Worm (Caenorhabditis elegans) whole organism, L2 larva: Measurements from ENCODE around the gene F37A8.2.

Experiments
- alr-1 ChIP-seq: fragments of 150-350 bp; optimal IDR thresholded peaks from 2 replicates; lab custom pipeline; 2014; ENCODE audit warnings: missing biosample characterization, missing genetic modification characterization
- ama-1 ChIP-seq: fragments of 150-350 bp; optimal IDR thresholded peaks from 2 replicates; lab custom pipeline; 2018; ENCODE audit warnings: inconsistent platforms
- lin-13 ChIP-seq: fragments of 150-350 bp; optimal IDR thresholded peaks from 2 replicates; lab custom pipeline; 2014; ENCODE audit warnings: missing biosample characterization, missing genetic modification reagents, missing genetic modification characterization
- nhr-10 ChIP-seq: sonication (generic microtip); optimal IDR thresholded peaks from 2 replicates; lab custom pipeline; 2017; ENCODE audit warnings: missing biosample characterization, missing genetic modification characterization
- nhr-11 ChIP-seq: fragments of 150-350 bp; optimal IDR thresholded peaks from 2 replicates; lab custom pipeline; 2014; ENCODE audit warnings: missing biosample characterization, missing genetic modification characterization
- unc-39 ChIP-seq: fragments of 150-350 bp; optimal IDR thresholded peaks from 2 replicates; lab custom pipeline; 2014; ENCODE audit warnings: missing biosample characterization, missing genetic modification characterization
- zag-1 ChIP-seq: fragments of 150-350 bp; optimal IDR thresholded peaks from 2 replicates; lab custom pipeline; 2014; ENCODE audit warnings: missing biosample characterization, missing genetic modification characterization
- ztf-1 ChIP-seq: fragments of 200-800 bp; sonication (Bioruptor generic); conservative IDR thresholded peaks from 2 replicates; pipeline ENCODE4 v1.3.6; 2022; ENCODE audit warnings: missing genetic modification characterization, missing compliant biosample characterization

ce11 chrIII:3927450-3927849 lies 3.9 kb downstream of the F37A8.2 start:
- no peak for TF ChIP-seq zag-1
- TF ChIP-seq nhr-10 (tag; lab: Kevin White, UChicago) = no peak
- TF ChIP-seq nhr-11 (tag; lab: Kevin White, UChicago) = no peak
- no peak for TF ChIP-seq ama-1
- TF ChIP-seq unc-39 = no peak
- TF ChIP-seq ztf-1 (GFP tag; lab: Robert Waterston, UW) = no peak
- TF ChIP-seq alr-1 (tag; lab: Kevin White, UChicago) = no peak
- no peak for TF ChIP-seq lin-13 (GFP tag; lab: Kevin White, UChicago)
